Fruit fly (Drosophila melanogaster) Kc167 (cell line): ENCODE data around the gene RhoGAP15B.

Experiments
- Myc ChIP-seq: fragments of >200 bp; optimal IDR thresholded peaks from 2 replicates; lab custom pipeline; 2017; ENCODE audit warnings: missing external identifiers
- Sin3A ChIP-seq: fragments of >200 bp; optimal IDR thresholded peaks from 2 replicates; lab custom pipeline; 2018; ENCODE audit warnings: missing external identifiers
- h ChIP-seq: fragments of >200 bp; optimal IDR thresholded peaks from 3 replicates; lab custom pipeline; 2018; ENCODE audit warnings: missing external identifiers
- insv ChIP-seq: fragments of >200 bp; optimal IDR thresholded peaks from 3 replicates; lab custom pipeline; 2018; ENCODE audit warnings: missing external identifiers
- psq ChIP-seq: fragments of >200 bp; optimal IDR thresholded peaks from 2 replicates; lab custom pipeline; 2017; ENCODE audit warnings: missing external identifiers
- ttk ChIP-seq: sonication (Bioruptor generic); optimal IDR thresholded peaks from 2 replicates; lab custom pipeline; 2017; ENCODE audit warnings: missing external identifiers

RhoGAP15B gene

dm6 chrX:16942735-16943514 lies at the start of gene RhoGAP15B, which contains the start of gene CG13001:
TSS of gene RhoGAP15B (plus strand) at chrX:16943290.
TSS of gene CG13001 (minus strand) at chrX:16942871.
- TF ChIP-seq h (lab: Kevin White, UChicago) (no peak), Sin3A (no peak)

DNA sequence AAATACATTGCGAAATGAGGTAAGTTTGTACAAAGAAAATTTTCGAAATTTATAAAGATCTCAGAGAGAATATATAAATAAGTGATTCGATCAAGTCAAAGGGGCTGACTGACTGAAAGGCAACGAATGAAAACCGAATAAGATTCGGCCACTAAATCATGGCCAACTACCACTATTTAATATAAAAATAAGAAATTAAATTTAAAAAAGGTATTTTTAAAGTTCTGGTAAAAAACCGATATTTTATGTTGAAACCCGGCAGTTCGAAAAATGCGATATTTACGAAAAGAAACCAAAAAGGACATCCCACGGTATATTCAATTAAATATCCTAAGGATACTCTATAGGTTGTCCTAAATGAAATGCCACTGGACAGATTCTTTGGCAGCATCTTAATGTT lies 46.0 kb upstream of the RhoGAP15B start, which contains the start of gene CG33252:
Gene CG33252, minus strand, starts transcription at position 101 of the 400 bp plus-strand sequence.
- TF ChIP-seq Sin3A = no peak
- TF ChIP-seq ttk (lab: Kevin White, UChicago) = no peak
- TF ChIP-seq insv (lab: Kevin White, UChicago) = no peak
- no peak for TF ChIP-seq psq (lab: Kevin White, UChicago)
- no peak for TF ChIP-seq Myc (lab: Kevin White, UChicago)
- no peak for TF ChIP-seq h (lab: Kevin White, UChicago)

DNA sequence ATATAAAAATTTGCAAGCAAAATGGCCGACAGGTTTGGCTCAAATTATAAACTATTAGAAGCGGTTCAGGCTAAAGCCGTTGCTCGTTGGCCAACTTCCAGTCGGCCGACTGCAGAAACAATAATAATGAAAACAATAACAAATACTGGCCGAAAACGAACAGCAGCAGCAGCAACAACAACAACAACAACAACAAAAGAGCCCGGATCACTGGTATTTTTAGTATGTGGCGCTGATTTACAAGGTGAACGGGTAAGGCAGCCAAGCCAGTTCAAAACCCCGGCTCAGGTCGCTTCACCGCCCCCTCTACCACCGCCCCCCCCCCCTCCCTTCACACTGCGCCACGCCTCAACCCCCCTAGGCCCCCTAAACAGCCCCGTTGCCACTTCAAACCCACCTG lies 42.8 kb upstream of the RhoGAP15B start:
- TF ChIP-seq h (lab: Kevin White, UChicago) = no peak
- TF ChIP-seq ttk (lab: Kevin White, UChicago) = no peak
- TF ChIP-seq psq (lab: Kevin White, UChicago) = no peak
- TF ChIP-seq insv (lab: Kevin White, UChicago) = no peak
- no peak for TF ChIP-seq Myc (lab: Kevin White, UChicago)
- TF ChIP-seq Sin3A = no peak

dm6 chrX:16902435-16902834 lies 40.7 kb upstream of the RhoGAP15B start:
- no peak for TF ChIP-seq h (lab: Kevin White, UChicago)
- TF ChIP-seq Sin3A = no peak
- no peak for TF ChIP-seq ttk (lab: Kevin White, UChicago)
- no peak for TF ChIP-seq insv (lab: Kevin White, UChicago)
- no peak for TF ChIP-seq psq (lab: Kevin White, UChicago)
- TF ChIP-seq Myc (lab: Kevin White, UChicago) = no peak

dm6 chrX:16906065-16906464 lies 37.0 kb upstream of the RhoGAP15B start:
- no peak for TF ChIP-seq Sin3A
- TF ChIP-seq ttk (lab: Kevin White, UChicago) = no peak
- no peak for TF ChIP-seq Myc (lab: Kevin White, UChicago)
- TF ChIP-seq psq (lab: Kevin White, UChicago) = no peak
- no peak for TF ChIP-seq h (lab: Kevin White, UChicago)
- no peak for TF ChIP-seq insv (lab: Kevin White, UChicago)

dm6 chrX:16907009-16907408 lies 36.1 kb upstream of the RhoGAP15B start:
- TF ChIP-seq ttk (lab: Kevin White, UChicago) (no peak), Sin3A (no peak), h (lab: Kevin White, UChicago) (no peak), Myc (lab: Kevin White, UChicago) (no peak), psq (lab: Kevin White, UChicago) (no peak), insv (lab: Kevin White, UChicago) (no peak)

- TF ChIP-seq ttk (lab: Kevin White, UChicago) = no peak
- no peak for TF ChIP-seq h (lab: Kevin White, UChicago)
- TF ChIP-seq insv (lab: Kevin White, UChicago) = no peak
- TF ChIP-seq Sin3A = no peak
- TF ChIP-seq psq (lab: Kevin White, UChicago) = no peak
- TF ChIP-seq Myc (lab: Kevin White, UChicago) = no peak
Measured at dm6 chrX:16907675-16908074, 35.4 kb upstream of the RhoGAP15B start.

- TF ChIP-seq Sin3A (no peak), psq (lab: Kevin White, UChicago) (no peak), insv (lab: Kevin White, UChicago) (no peak), h (lab: Kevin White, UChicago) (no peak), Myc (lab: Kevin White, UChicago) (no peak), ttk (lab: Kevin White, UChicago) (no peak)
Measured at dm6 chrX:16909297-16909696, 33.8 kb upstream of the RhoGAP15B start.

DNA sequence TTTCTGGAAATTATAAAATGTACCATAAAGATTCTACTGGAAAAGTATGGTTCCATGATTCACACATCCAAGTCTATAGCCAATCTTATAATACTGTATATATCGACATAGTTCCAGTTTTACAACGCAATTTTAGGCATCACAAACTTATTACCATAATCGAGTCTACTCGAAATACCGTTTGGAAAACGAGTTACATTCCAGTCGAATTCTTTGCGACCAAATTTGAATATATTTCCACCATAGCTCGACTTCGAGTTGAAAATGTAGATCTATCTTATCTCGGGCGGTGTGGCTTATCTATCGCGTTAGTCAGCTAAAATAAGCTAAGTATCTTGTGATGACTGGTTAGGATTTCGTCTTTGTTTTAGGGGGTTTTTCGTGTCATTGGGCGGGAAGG lies 33.2 kb upstream of the RhoGAP15B start:
- TF ChIP-seq Myc (lab: Kevin White, UChicago) (no peak), insv (lab: Kevin White, UChicago) (no peak), h (lab: Kevin White, UChicago) (no peak), psq (lab: Kevin White, UChicago) (no peak), Sin3A (no peak), ttk (lab: Kevin White, UChicago) (no peak)

DNA sequence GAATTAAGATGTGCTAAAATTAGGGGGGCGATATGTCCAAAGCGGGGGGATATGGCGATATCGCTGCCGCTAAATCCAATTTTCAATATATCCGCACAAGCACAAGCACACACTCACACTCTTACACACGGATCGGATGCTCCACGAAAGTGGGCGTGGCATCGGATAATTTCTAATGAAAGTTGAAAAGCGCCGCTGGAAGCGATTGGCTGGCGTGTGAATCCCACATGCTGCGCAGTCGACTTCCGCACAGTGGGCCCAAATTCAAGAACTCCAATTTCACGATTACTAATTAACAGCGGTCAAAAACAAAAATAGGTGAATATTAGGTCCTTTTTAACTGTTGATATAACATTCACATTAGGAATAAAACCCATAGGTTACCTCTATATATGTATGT lies 31.1 kb upstream of the RhoGAP15B start:
- TF ChIP-seq Myc (lab: Kevin White, UChicago) (no peak), psq (lab: Kevin White, UChicago) (no peak), Sin3A (no peak), h (lab: Kevin White, UChicago) (no peak), insv (lab: Kevin White, UChicago) (no peak), ttk (lab: Kevin White, UChicago) (no peak)

- no peak for TF ChIP-seq Myc (lab: Kevin White, UChicago)
- TF ChIP-seq ttk (lab: Kevin White, UChicago) = no peak
- no peak for TF ChIP-seq psq (lab: Kevin White, UChicago)
- TF ChIP-seq Sin3A = no peak
- no peak for TF ChIP-seq insv (lab: Kevin White, UChicago)
- TF ChIP-seq h (lab: Kevin White, UChicago) = no peak
Measured at dm6 chrX:16912965-16913755, 29.9 kb upstream of the RhoGAP15B start, which contains the start of gene CG4928. TSS of gene CG4928 (plus strand) at chrX:16913180.
